Worm (Caenorhabditis elegans): ENCODE results near the gene gpd-3.

The gpd-3 gene

ce11 chrX:3141704-3142103, 28.6 kb upstream of the gpd-3 start:
- TF ChIP-seq tra-4 (tag; optimal IDR thresholded peaks at IDR 0.05): no peak
- no peak for TF ChIP-seq hnd-1 (tag; optimal IDR thresholded peaks at IDR 0.05)
- TF ChIP-seq F13C5.2 (tag; optimal IDR thresholded peaks at IDR 0.05): no peak
- no peak for TF ChIP-seq aly-1 (tag; optimal IDR thresholded peaks at IDR 0.05)
- TF ChIP-seq ceh-36 (tag; optimal IDR thresholded peaks at IDR 0.05): no peak
- no peak for TF ChIP-seq hmg-4 (GFP tag; optimal IDR thresholded peaks at IDR 0.05)
- no peak for TF ChIP-seq flt-1 (GFP tag; IDR thresholded peaks at IDR 0.05)

- TF ChIP-seq hmbx-1 (tag; optimal IDR thresholded peaks at IDR 0.05) (no peak), ets-7 (tag; optimal IDR thresholded peaks at IDR 0.05) (no peak), hmg-4 (GFP tag; optimal IDR thresholded peaks at IDR 0.05) (no peak), scrt-1 (GFP tag; IDR thresholded peaks at IDR 0.05) (no peak), sea-1 (GFP tag; conservative IDR thresholded peaks at IDR 0.05) (no peak), ceh-13 (GFP tag; optimal IDR thresholded peaks at IDR 0.05) (no peak), flt-1 (GFP tag; IDR thresholded peaks at IDR 0.05) (no peak), aly-1 (tag; optimal IDR thresholded peaks at IDR 0.05) (no peak), hnd-1 (tag; optimal IDR thresholded peaks at IDR 0.05) (no peak), pes-1 (GFP tag; IDR thresholded peaks at IDR 0.05) (no peak), B0310.2 (tag; optimal IDR thresholded peaks at IDR 0.05) (no peak), tra-4 (tag; optimal IDR thresholded peaks at IDR 0.05) (no peak), F13C5.2 (tag; optimal IDR thresholded peaks at IDR 0.05) (no peak), ama-1 (optimal IDR thresholded peaks at IDR 0.05) (no peak), ceh-36 (tag; optimal IDR thresholded peaks at IDR 0.05) (no peak), tbx-11 (GFP tag; IDR thresholded peaks at IDR 0.05) (no peak), tbx-37 (GFP tag; conservative IDR thresholded peaks at IDR 0.05) (no peak)
Observed at ce11 chrX:3139516-3140301, 26.6 kb upstream of the gpd-3 start.

ce11 chrX:3135186-3135585, 22.0 kb upstream of the gpd-3 start, which contains the start of gene K10B3.1:
TSS of gene K10B3.1 (plus strand) at chrX:3135486.
- TF ChIP-seq ets-7 (tag; optimal IDR thresholded peaks at IDR 0.05) (no peak), tra-4 (tag; optimal IDR thresholded peaks at IDR 0.05) (no peak), ama-1 (optimal IDR thresholded peaks at IDR 0.05) (no peak), hmbx-1 (tag; optimal IDR thresholded peaks at IDR 0.05) (no peak), aly-1 (tag; optimal IDR thresholded peaks at IDR 0.05) (no peak), ceh-36 (tag; optimal IDR thresholded peaks at IDR 0.05) (no peak), tbx-37 (GFP tag; conservative IDR thresholded peaks at IDR 0.05) (no peak), hnd-1 (tag; optimal IDR thresholded peaks at IDR 0.05) (no peak), scrt-1 (GFP tag; IDR thresholded peaks at IDR 0.05) (no peak), flt-1 (GFP tag; IDR thresholded peaks at IDR 0.05) (no peak)

ce11 chrX:3127626-3128142, 14.5 kb upstream of the gpd-3 start:
- TF ChIP-seq aly-1 (tag; optimal IDR thresholded peaks at IDR 0.05): peak; percentile 80
- peak; percentile 96 for TF ChIP-seq hmg-4 (GFP tag; optimal IDR thresholded peaks at IDR 0.05)
- TF ChIP-seq tbx-11 (GFP tag; IDR thresholded peaks at IDR 0.05): no peak
- TF ChIP-seq hmbx-1 (tag; optimal IDR thresholded peaks at IDR 0.05): no peak
- TF ChIP-seq ama-1 (optimal IDR thresholded peaks at IDR 0.05): no peak
- TF ChIP-seq ceh-13 (GFP tag; optimal IDR thresholded peaks at IDR 0.05): no peak
- no peak; the same call in 1 of the 2 replicates for TF ChIP-seq tbx-37 (GFP tag; conservative IDR thresholded peaks at IDR 0.05)
- TF ChIP-seq tra-4 (tag; optimal IDR thresholded peaks at IDR 0.05): no peak
- TF ChIP-seq F13C5.2 (tag; optimal IDR thresholded peaks at IDR 0.05): peak; percentile 90
- TF ChIP-seq ets-7 (tag; optimal IDR thresholded peaks at IDR 0.05): peak; percentile 26
- TF ChIP-seq flt-1 (GFP tag; IDR thresholded peaks at IDR 0.05): no peak
- TF ChIP-seq sea-1 (GFP tag; conservative IDR thresholded peaks at IDR 0.05): peak; percentile 59; the same call in 1 of the 2 replicates
- no peak for TF ChIP-seq ceh-36 (tag; optimal IDR thresholded peaks at IDR 0.05)
- peak; percentile 62 for TF ChIP-seq B0310.2 (tag; optimal IDR thresholded peaks at IDR 0.05)
- TF ChIP-seq scrt-1 (GFP tag; IDR thresholded peaks at IDR 0.05): peak; percentile 32; the same call in 1 of the 2 replicates
- TF ChIP-seq hnd-1 (tag; optimal IDR thresholded peaks at IDR 0.05): no peak
- TF ChIP-seq pes-1 (GFP tag; IDR thresholded peaks at IDR 0.05): 0 out of 2 replicates have a peak, but pooled peaks have one; percentile 21

ce11 chrX:3126979-3127378, 13.8 kb upstream of the gpd-3 start, which contains the start of gene spc-1:
TSS of gene spc-1 (minus strand) at chrX:3127079.
- TF ChIP-seq F13C5.2 (tag; optimal IDR thresholded peaks at IDR 0.05): no peak
- no peak for TF ChIP-seq B0310.2 (tag; optimal IDR thresholded peaks at IDR 0.05)
- TF ChIP-seq tbx-11 (GFP tag; IDR thresholded peaks at IDR 0.05): no peak
- no peak for TF ChIP-seq aly-1 (tag; optimal IDR thresholded peaks at IDR 0.05)
- no peak for TF ChIP-seq tbx-37 (GFP tag; conservative IDR thresholded peaks at IDR 0.05)
- TF ChIP-seq hmbx-1 (tag; optimal IDR thresholded peaks at IDR 0.05): no peak
- TF ChIP-seq ets-7 (tag; optimal IDR thresholded peaks at IDR 0.05): no peak
- TF ChIP-seq ceh-13 (GFP tag; optimal IDR thresholded peaks at IDR 0.05): no peak
- no peak for TF ChIP-seq scrt-1 (GFP tag; IDR thresholded peaks at IDR 0.05)
- no peak for TF ChIP-seq ceh-36 (tag; optimal IDR thresholded peaks at IDR 0.05)
- TF ChIP-seq pes-1 (GFP tag; IDR thresholded peaks at IDR 0.05): no peak
- TF ChIP-seq sea-1 (GFP tag; conservative IDR thresholded peaks at IDR 0.05): no peak
- TF ChIP-seq flt-1 (GFP tag; IDR thresholded peaks at IDR 0.05): no peak

- TF ChIP-seq ceh-36 (tag; optimal IDR thresholded peaks at IDR 0.05) (no peak), ceh-13 (GFP tag; optimal IDR thresholded peaks at IDR 0.05) (no peak)
Observed at ce11 chrX:3126233-3126632, 13.1 kb upstream of the gpd-3 start.

ce11 chrX:3119606-3120005, 6.5 kb upstream of the gpd-3 start:
- TF ChIP-seq flt-1 (GFP tag; IDR thresholded peaks at IDR 0.05) (no peak), ceh-36 (tag; optimal IDR thresholded peaks at IDR 0.05) (no peak), aly-1 (tag; optimal IDR thresholded peaks at IDR 0.05) (no peak), tbx-37 (GFP tag; conservative IDR thresholded peaks at IDR 0.05) (no peak), B0310.2 (tag; optimal IDR thresholded peaks at IDR 0.05) (no peak), ceh-13 (GFP tag; optimal IDR thresholded peaks at IDR 0.05) (no peak), F13C5.2 (tag; optimal IDR thresholded peaks at IDR 0.05) (no peak), sea-1 (GFP tag; conservative IDR thresholded peaks at IDR 0.05) (no peak), tra-4 (tag; optimal IDR thresholded peaks at IDR 0.05) (no peak), hmg-4 (GFP tag; optimal IDR thresholded peaks at IDR 0.05) (no peak), ama-1 (optimal IDR thresholded peaks at IDR 0.05) (no peak), pes-1 (GFP tag; IDR thresholded peaks at IDR 0.05) (no peak), scrt-1 (GFP tag; IDR thresholded peaks at IDR 0.05) (no peak), tbx-11 (GFP tag; IDR thresholded peaks at IDR 0.05) (no peak), ets-7 (tag; optimal IDR thresholded peaks at IDR 0.05) (no peak), hnd-1 (tag; optimal IDR thresholded peaks at IDR 0.05) (no peak), hmbx-1 (tag; optimal IDR thresholded peaks at IDR 0.05) (no peak)
